Worm (Caenorhabditis elegans) whole organism, early embryonic: ENCODE data around the gene msd-2.

ENCODE experiments used
- B0310.2 ChIP-seq: sonication (generic microtip); optimal IDR thresholded peaks from 2 replicates; lab custom pipeline; 2016; ENCODE audit warnings: mild to moderate bottlenecking, missing genetic modification characterization, missing compliant biosample characterization
- F13C5.2 ChIP-seq: sonication (generic microtip); optimal IDR thresholded peaks from 2 replicates; lab custom pipeline; 2017; ENCODE audit warnings: mild to moderate bottlenecking, missing genetic modification characterization, inconsistent platforms, missing compliant biosample characterization
- aly-1 ChIP-seq: sonication (generic microtip); optimal IDR thresholded peaks from 2 replicates; lab custom pipeline; 2016; ENCODE audit warnings: missing genetic modification characterization, missing compliant biosample characterization
- ama-1 ChIP-seq: fragments of 150-350 bp; optimal IDR thresholded peaks from 2 replicates; lab custom pipeline; 2014
- ceh-13 ChIP-seq: fragments of 200-800 bp; sonication (Bioruptor generic); optimal IDR thresholded peaks from 2 replicates; lab custom pipeline; 2018; ENCODE audit warnings: mild to moderate bottlenecking, missing genetic modification characterization, missing compliant biosample characterization
- ceh-36 ChIP-seq: sonication (generic microtip); optimal IDR thresholded peaks from 2 replicates; lab custom pipeline; 2016; ENCODE audit warnings: missing genetic modification characterization, inconsistent platforms, missing compliant biosample characterization
- ets-7 ChIP-seq: sonication (generic microtip); optimal IDR thresholded peaks from 2 replicates; lab custom pipeline; 2016; ENCODE audit warnings: missing genotype, missing genetic modification characterization, missing compliant biosample characterization
- flt-1 ChIP-seq: fragments of 200-800 bp; sonication (Bioruptor generic); IDR thresholded peaks from 2 replicates; pipeline ENCODE4 v1.3.6; 2022; ENCODE audit warnings: missing genetic modification characterization, missing compliant biosample characterization
- hmbx-1 ChIP-seq: sonication (generic microtip); optimal IDR thresholded peaks from 2 replicates; lab custom pipeline; 2016; ENCODE audit warnings: mild to moderate bottlenecking, missing genetic modification characterization, missing compliant biosample characterization
- hmg-4 ChIP-seq: fragments of 200-800 bp; sonication (Bioruptor generic); optimal IDR thresholded peaks from 2 replicates; lab custom pipeline; 2018; ENCODE audit warnings: mild to moderate bottlenecking, missing genetic modification characterization, missing compliant biosample characterization
- hnd-1 ChIP-seq: sonication (generic microtip); optimal IDR thresholded peaks from 2 replicates; lab custom pipeline; 2016; ENCODE audit warnings: missing genetic modification characterization, missing compliant biosample characterization
- pes-1 ChIP-seq: fragments of 200-800 bp; sonication (Bioruptor generic); IDR thresholded peaks from 2 replicates; pipeline ENCODE4 v1.3.6; 2022; ENCODE audit warnings: missing genetic modification reagents, missing genetic modification characterization, missing compliant biosample characterization
- scrt-1 ChIP-seq: fragments of 200-800 bp; sonication (Bioruptor generic); IDR thresholded peaks from 2 replicates; pipeline ENCODE4 v1.3.6; 2022; ENCODE audit warnings: missing genetic modification characterization, missing compliant biosample characterization
- sea-1 ChIP-seq: fragments of 200-800 bp; sonication (Bioruptor generic); conservative IDR thresholded peaks from 2 replicates; pipeline ENCODE4 v1.3.6; 2022; ENCODE audit warnings: missing genetic modification characterization, missing compliant biosample characterization
- tbx-11 ChIP-seq: fragments of 200-800 bp; sonication (Bioruptor generic); IDR thresholded peaks from 2 replicates; pipeline ENCODE4 v1.3.6; 2022; ENCODE audit warnings: missing genetic modification characterization, missing compliant biosample characterization
- tbx-37 ChIP-seq: fragments of 200-800 bp; sonication (Bioruptor generic); conservative IDR thresholded peaks from 2 replicates; pipeline ENCODE4 v1.3.6; 2022; ENCODE audit warnings: missing genetic modification reagents, missing genetic modification characterization, missing compliant biosample characterization
- tra-4 ChIP-seq: sonication (generic microtip); optimal IDR thresholded peaks from 2 replicates; lab custom pipeline; 2017; ENCODE audit warnings: missing genetic modification characterization, missing compliant biosample characterization

The msd-2 gene

DNA sequence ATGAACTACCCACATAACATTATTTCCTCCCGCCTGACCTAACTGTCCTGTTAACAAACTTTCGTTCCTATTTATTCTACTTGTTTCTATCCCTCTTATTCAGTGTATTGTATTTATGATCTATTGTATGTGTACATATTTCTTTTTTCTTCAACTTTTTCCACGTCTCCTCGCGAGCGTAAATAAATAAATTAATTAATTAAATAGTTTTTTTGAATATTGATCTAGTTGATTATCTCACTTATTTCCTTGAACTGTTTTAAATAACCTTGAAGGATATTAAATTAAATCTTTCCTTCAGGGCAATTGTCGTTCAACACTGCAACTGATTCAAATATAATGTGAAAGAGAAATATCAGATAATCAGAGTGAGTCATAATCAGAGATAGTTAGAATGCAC is 14.0 kb downstream of the msd-2 start, which contains the start of gene frk-1:
TSS of gene frk-1 (plus strand) at position 301 of the 400 bp plus-strand sequence.
- TF ChIP-seq tbx-11 (GFP tag; lab: Robert Waterston, UW) (no peak), F13C5.2 (tag; lab: Kevin White, UChicago) (no peak), hmbx-1 (tag; lab: Kevin White, UChicago) (no peak), ets-7 (tag; lab: Kevin White, UChicago) (no peak), ceh-36 (tag; lab: Kevin White, UChicago) (no peak)

DNA sequence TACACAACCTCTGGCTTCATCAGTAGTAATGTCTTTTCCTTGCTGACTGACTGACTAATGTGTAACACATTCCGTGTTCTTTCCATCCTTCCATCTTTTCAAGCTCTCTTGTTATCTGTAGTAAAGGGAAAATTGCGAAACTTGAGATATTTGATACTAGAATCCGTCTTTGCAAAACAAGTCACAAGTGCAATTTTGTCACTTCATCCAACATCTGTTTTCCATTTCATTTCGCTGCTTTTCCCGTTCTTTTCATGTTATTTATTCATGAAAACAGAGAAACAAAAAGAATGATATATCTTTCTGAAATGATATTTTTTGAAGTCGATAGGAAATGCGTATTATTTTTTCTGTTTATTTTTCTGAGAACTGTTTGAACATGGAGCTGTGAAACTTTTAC is 17.1 kb downstream of the msd-2 start:
- TF ChIP-seq pes-1 (GFP tag; lab: Robert Waterston, UW) (no peak), ceh-36 (tag; lab: Kevin White, UChicago) (no peak), scrt-1 (GFP tag; lab: Robert Waterston, UW) (no peak), tbx-37 (GFP tag; lab: Robert Waterston, UW) (no peak), ama-1 (no peak), tbx-11 (GFP tag; lab: Robert Waterston, UW) (no peak), F13C5.2 (tag; lab: Kevin White, UChicago) (no peak), hnd-1 (tag; lab: Kevin White, UChicago) (no peak), flt-1 (GFP tag; lab: Robert Waterston, UW) (no peak), hmg-4 (GFP tag; lab: Kevin White, UChicago) (no peak), aly-1 (tag; lab: Kevin White, UChicago) (no peak), ceh-13 (GFP tag; lab: Kevin White, UChicago) (no peak), sea-1 (no peak), hmbx-1 (tag; lab: Kevin White, UChicago) (no peak), B0310.2 (tag; lab: Kevin White, UChicago) (no peak), ets-7 (tag; lab: Kevin White, UChicago) (no peak)

DNA sequence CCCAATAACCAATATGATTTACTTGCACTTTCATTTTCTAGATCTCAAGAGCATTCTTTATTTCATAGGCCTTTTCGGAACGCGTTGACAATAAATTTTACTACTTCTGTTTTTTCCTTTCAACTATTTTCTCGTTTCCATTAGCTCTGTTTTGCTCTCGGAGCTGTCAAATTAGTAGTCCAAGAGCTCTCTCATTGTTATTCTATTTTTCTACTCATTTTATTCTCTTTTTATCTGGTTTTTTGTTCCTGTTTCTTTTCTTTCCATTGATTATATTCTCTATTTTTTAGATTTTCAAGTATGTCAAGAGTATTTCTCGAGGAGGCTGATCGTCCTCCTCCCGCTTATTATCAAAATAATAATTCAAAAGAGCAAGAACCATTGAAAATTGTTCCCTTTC is 18.2 kb downstream of the msd-2 start, which contains the start of gene T04B2.3:
TSS of gene T04B2.3 (plus strand) at position 301 of the 400 bp plus-strand sequence.
- TF ChIP-seq hnd-1 (tag; lab: Kevin White, UChicago) (no peak), aly-1 (tag; lab: Kevin White, UChicago) (no peak), hmg-4 (GFP tag; lab: Kevin White, UChicago) (no peak), tbx-11 (GFP tag; lab: Robert Waterston, UW) (no peak), tra-4 (tag; lab: Kevin White, UChicago) (no peak), hmbx-1 (tag; lab: Kevin White, UChicago) (no peak), tbx-37 (GFP tag; lab: Robert Waterston, UW) (no peak), ama-1 (no peak), flt-1 (GFP tag; lab: Robert Waterston, UW) (no peak), B0310.2 (tag; lab: Kevin White, UChicago) (no peak), scrt-1 (GFP tag; lab: Robert Waterston, UW) (no peak), ceh-13 (GFP tag; lab: Kevin White, UChicago) (no peak), pes-1 (GFP tag; lab: Robert Waterston, UW) (no peak)

DNA sequence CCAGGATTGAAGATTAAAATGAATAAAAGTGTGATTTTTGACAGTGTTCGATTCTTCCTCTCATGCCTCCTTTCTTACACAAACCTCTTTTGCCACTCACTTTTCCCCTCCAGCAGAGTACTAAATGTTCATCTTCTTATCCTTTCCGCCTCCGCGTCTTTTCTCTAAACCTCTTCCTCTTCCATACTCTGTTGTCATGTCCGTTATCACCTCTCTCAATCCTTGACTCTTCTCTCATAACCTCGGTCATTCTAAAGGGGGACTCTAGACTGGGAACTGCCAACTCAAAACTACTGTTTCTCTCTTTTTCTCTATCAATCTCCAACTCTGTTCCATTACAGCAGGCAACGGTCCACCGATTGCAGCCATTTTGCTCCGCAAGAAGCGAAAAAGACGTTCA is 19.4 kb downstream of the msd-2 start:
- TF ChIP-seq hmbx-1 (tag; lab: Kevin White, UChicago) (no peak), B0310.2 (tag; lab: Kevin White, UChicago) (no peak), tbx-11 (GFP tag; lab: Robert Waterston, UW) (no peak), ama-1 (no peak)

DNA sequence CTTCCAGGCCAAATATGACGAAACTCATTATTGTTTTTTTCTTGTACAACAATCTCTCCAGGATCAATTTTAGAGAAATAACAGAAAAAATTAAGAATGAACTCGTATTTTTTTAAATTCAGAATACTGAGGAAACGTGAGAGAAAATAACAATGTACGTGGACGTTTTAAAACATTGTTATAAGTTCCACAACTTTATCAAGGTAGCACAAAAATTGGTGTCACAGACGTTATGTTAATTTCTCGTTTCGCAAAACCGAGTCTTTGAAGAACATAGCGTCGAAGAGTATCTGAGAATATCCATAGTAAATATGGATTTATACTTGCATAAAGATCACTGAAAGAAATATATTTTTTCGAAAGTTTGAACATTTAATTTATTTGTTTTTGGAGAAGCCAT is 22.2 kb downstream of the msd-2 start, which contains the start of gene T04B2.8:
TSS of gene T04B2.8 (minus strand) at position 101 of the 400 bp plus-strand sequence.
- TF ChIP-seq scrt-1 (GFP tag; lab: Robert Waterston, UW) (no peak), ceh-13 (GFP tag; lab: Kevin White, UChicago) (no peak), hmbx-1 (tag; lab: Kevin White, UChicago) (no peak), ceh-36 (tag; lab: Kevin White, UChicago) (no peak), hnd-1 (tag; lab: Kevin White, UChicago) (no peak), ets-7 (tag; lab: Kevin White, UChicago) (no peak), tbx-37 (GFP tag; lab: Robert Waterston, UW) (no peak), hmg-4 (GFP tag; lab: Kevin White, UChicago) (no peak), tra-4 (tag; lab: Kevin White, UChicago) (no peak), ama-1 (no peak), B0310.2 (tag; lab: Kevin White, UChicago) (no peak), F13C5.2 (tag; lab: Kevin White, UChicago) (no peak), aly-1 (tag; lab: Kevin White, UChicago) (no peak)

DNA sequence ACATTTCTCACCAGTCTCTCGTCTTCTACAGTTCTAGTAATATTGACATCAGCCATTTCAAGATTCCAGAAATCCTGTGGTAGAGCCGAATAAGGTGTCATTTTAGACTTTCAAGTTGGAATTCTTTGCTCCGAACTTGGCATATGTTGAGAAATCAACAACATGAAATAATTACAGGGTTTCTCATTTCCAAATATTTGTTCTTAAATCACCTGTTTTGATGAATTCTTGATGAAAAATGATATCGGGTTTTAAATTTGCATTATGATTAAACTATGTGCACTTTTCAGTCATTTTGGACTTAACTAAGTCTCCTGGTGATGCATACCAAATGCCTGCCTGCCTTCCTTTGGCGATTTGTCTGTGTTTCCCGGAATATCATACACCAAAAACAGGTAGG is 24.7 kb downstream of the msd-2 start, which contains the start of gene srv-12:
TSS of gene srv-12 (minus strand) at position 101 of the 400 bp plus-strand sequence.
- TF ChIP-seq tbx-37 (GFP tag; lab: Robert Waterston, UW) (no peak), F13C5.2 (tag; lab: Kevin White, UChicago) (no peak), ama-1 (no peak), tbx-11 (GFP tag; lab: Robert Waterston, UW) (no peak), sea-1 (no peak), hmg-4 (GFP tag; lab: Kevin White, UChicago) (no peak), tra-4 (tag; lab: Kevin White, UChicago) (no peak), ceh-13 (GFP tag; lab: Kevin White, UChicago) (no peak), B0310.2 (tag; lab: Kevin White, UChicago) (no peak), hnd-1 (tag; lab: Kevin White, UChicago) (no peak), flt-1 (GFP tag; lab: Robert Waterston, UW) (no peak), ets-7 (tag; lab: Kevin White, UChicago) (no peak), aly-1 (tag; lab: Kevin White, UChicago) (no peak), ceh-36 (tag; lab: Kevin White, UChicago) (no peak), pes-1 (GFP tag; lab: Robert Waterston, UW) (no peak), scrt-1 (GFP tag; lab: Robert Waterston, UW) (no peak), hmbx-1 (tag; lab: Kevin White, UChicago) (no peak)

DNA sequence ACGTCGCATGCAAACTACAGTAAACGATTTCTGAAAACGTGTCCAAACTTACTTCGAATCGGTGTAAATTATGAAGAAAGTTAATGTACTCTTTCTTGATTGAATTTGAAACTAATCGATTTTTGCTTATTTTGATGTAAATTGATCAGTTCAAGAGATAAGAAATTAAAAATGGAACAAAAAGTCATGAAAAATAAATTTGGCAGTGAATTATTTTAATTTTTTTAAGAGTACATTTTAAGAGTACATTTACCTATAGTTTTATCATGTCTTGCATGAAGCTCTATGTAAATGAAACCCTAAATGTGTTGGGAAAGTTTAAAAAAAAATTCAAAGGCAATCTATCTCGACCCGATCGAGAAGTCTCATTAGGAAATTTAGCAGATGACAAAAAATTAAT is 27.3 kb downstream of the msd-2 start, which contains the start of gene T04B2.7:
TSS of gene T04B2.7 (minus strand) at position 101 of the 400 bp plus-strand sequence.
- no peak for TF ChIP-seq tbx-37 (GFP tag; lab: Robert Waterston, UW)
- TF ChIP-seq F13C5.2 (tag; lab: Kevin White, UChicago), result no peak
- TF ChIP-seq B0310.2 (tag; lab: Kevin White, UChicago), result no peak
- no peak for TF ChIP-seq flt-1 (GFP tag; lab: Robert Waterston, UW)
- no peak for TF ChIP-seq hmbx-1 (tag; lab: Kevin White, UChicago)
- no peak for TF ChIP-seq tra-4 (tag; lab: Kevin White, UChicago)
- TF ChIP-seq sea-1, result no peak
- no peak for TF ChIP-seq tbx-11 (GFP tag; lab: Robert Waterston, UW)
- TF ChIP-seq pes-1 (GFP tag; lab: Robert Waterston, UW), result no peak
- no peak for TF ChIP-seq hmg-4 (GFP tag; lab: Kevin White, UChicago)
- no peak for TF ChIP-seq ceh-36 (tag; lab: Kevin White, UChicago)
- TF ChIP-seq ceh-13 (GFP tag; lab: Kevin White, UChicago), result no peak
- TF ChIP-seq ets-7 (tag; lab: Kevin White, UChicago), result no peak
- TF ChIP-seq aly-1 (tag; lab: Kevin White, UChicago), result no peak
- no peak for TF ChIP-seq scrt-1 (GFP tag; lab: Robert Waterston, UW)
- TF ChIP-seq hnd-1 (tag; lab: Kevin White, UChicago), result no peak
- no peak for TF ChIP-seq ama-1
